Worm (Caenorhabditis elegans): ENCODE data around the gene T20B12.3.

T20B12.3 gene

ce11 chrIII:7358627-7359026 is 23.3 kb upstream of the T20B12.3 start:
- TF ChIP-seq pha-4 (tag; optimal IDR thresholded peaks at IDR 0.05): peak; percentile 82
- no peak for TF ChIP-seq nhr-25 (tag; optimal IDR thresholded peaks at IDR 0.05)
- peak; percentile 8 for TF ChIP-seq nfya-1 (tag; optimal IDR thresholded peaks at IDR 0.05; ENCODE audit: insufficient read depth)

ce11 chrIII:7359037-7359548 is 22.8 kb upstream of the T20B12.3 start, which contains the start of the genes eco-1 and hmgr-1:
Gene eco-1 (minus strand): TSS chrIII:7359095.
Gene hmgr-1 (plus strand): TSS chrIII:7359498.
- TF ChIP-seq eor-1 (tag; optimal IDR thresholded peaks at IDR 0.05) (no peak), elt-1 (tag; optimal IDR thresholded peaks at IDR 0.05) (no peak), egl-27 (tag; optimal IDR thresholded peaks at IDR 0.05) (no peak), elt-2 (tag; optimal IDR thresholded peaks at IDR 0.05) (no peak), ztf-4 (tag; optimal IDR thresholded peaks at IDR 0.05) (no peak), hmg-11 (tag; optimal IDR thresholded peaks at IDR 0.05) (peak; percentile 52), snpc-4 (tag; optimal IDR thresholded peaks at IDR 0.05) (peak; percentile 4), mdl-1 (tag; optimal IDR thresholded peaks at IDR 0.05) (no peak), R02D3.7 (tag; optimal IDR thresholded peaks at IDR 0.05) (no peak), nhr-11 (tag; optimal IDR thresholded peaks at IDR 0.05) (no peak), sea-2 (GFP tag; optimal IDR thresholded peaks at IDR 0.05) (no peak), nhr-23 (tag; optimal IDR thresholded peaks at IDR 0.05) (peak; percentile 13), nhr-76 (tag; optimal IDR thresholded peaks at IDR 0.05) (no peak), ceh-16 (tag; optimal IDR thresholded peaks at IDR 0.05) (no peak), skn-1 (tag; optimal IDR thresholded peaks at IDR 0.05) (no peak), nfya-1 (tag; optimal IDR thresholded peaks at IDR 0.05; ENCODE audit: insufficient read depth) (peak; percentile 55), elt-3 (tag; optimal IDR thresholded peaks at IDR 0.05) (no peak), jun-1 (tag; optimal IDR thresholded peaks at IDR 0.05) (no peak), ceh-82 (tag; optimal IDR thresholded peaks at IDR 0.05) (no peak), nhr-77 (tag; optimal IDR thresholded peaks at IDR 0.05) (no peak), nhr-237 (tag; optimal IDR thresholded peaks at IDR 0.05) (no peak), lin-39 (tag; optimal IDR thresholded peaks at IDR 0.05) (peak; percentile 41), pha-4 (tag; optimal IDR thresholded peaks at IDR 0.05) (no peak), lin-15B (tag; optimal IDR thresholded peaks at IDR 0.05) (peak; percentile 35), daf-12 (tag; optimal IDR thresholded peaks at IDR 0.05) (no peak), ceh-28 (tag; optimal IDR thresholded peaks at IDR 0.05) (no peak), nhr-43 (tag; optimal IDR thresholded peaks at IDR 0.05; ENCODE audit: poor library complexity, severe bottlenecking) (peak; percentile 26), ZK546.5 (tag; optimal IDR thresholded peaks at IDR 0.05) (no peak), unc-62 (GFP tag; optimal IDR thresholded peaks at IDR 0.05) (no peak), fkh-2 (tag; optimal IDR thresholded peaks at IDR 0.05) (no peak), tbx-2 (tag; optimal IDR thresholded peaks at IDR 0.05) (no peak), nhr-67 (tag; optimal IDR thresholded peaks at IDR 0.05) (no peak), zag-1 (tag; optimal IDR thresholded peaks at IDR 0.05) (no peak), ama-1 (optimal IDR thresholded peaks at IDR 0.05) (no peak), ceh-9 (tag; optimal IDR thresholded peaks at IDR 0.05) (no peak), unc-39 (tag; optimal IDR thresholded peaks at IDR 0.05) (no peak)

ce11 chrIII:7365602-7366001 is 16.3 kb upstream of the T20B12.3 start, which contains the start of gene F08F8.11:
Gene F08F8.11 (plus strand): TSS chrIII:7365902.
- no peak for TF ChIP-seq egl-5 (tag; optimal IDR thresholded peaks at IDR 0.05)
- TF ChIP-seq daf-12 (tag; optimal IDR thresholded peaks at IDR 0.05): no peak
- TF ChIP-seq nhr-77 (tag; optimal IDR thresholded peaks at IDR 0.05): no peak
- TF ChIP-seq ama-1 (optimal IDR thresholded peaks at IDR 0.05): no peak
- no peak for TF ChIP-seq lsy-12 (tag; optimal IDR thresholded peaks at IDR 0.05)
- TF ChIP-seq fkh-10 (GFP tag; optimal IDR thresholded peaks at IDR 0.05): no peak
- TF ChIP-seq unc-62 (GFP tag; optimal IDR thresholded peaks at IDR 0.05): no peak
- no peak for TF ChIP-seq R02D3.7 (tag; optimal IDR thresholded peaks at IDR 0.05)
- TF ChIP-seq lin-15B (tag; optimal IDR thresholded peaks at IDR 0.05): no peak
- no peak for TF ChIP-seq egl-27 (tag; optimal IDR thresholded peaks at IDR 0.05)
- TF ChIP-seq fos-1 (tag; optimal IDR thresholded peaks at IDR 0.05): no peak
- no peak for TF ChIP-seq unc-39 (tag; optimal IDR thresholded peaks at IDR 0.05)
- TF ChIP-seq hmg-11 (tag; optimal IDR thresholded peaks at IDR 0.05): no peak
- TF ChIP-seq nhr-237 (tag; optimal IDR thresholded peaks at IDR 0.05): no peak
- no peak for TF ChIP-seq ceh-16 (tag; optimal IDR thresholded peaks at IDR 0.05)
- no peak for TF ChIP-seq pha-4 (tag; optimal IDR thresholded peaks at IDR 0.05)
- TF ChIP-seq nhr-11 (tag; optimal IDR thresholded peaks at IDR 0.05): no peak
- no peak for TF ChIP-seq pqm-1 (tag; optimal IDR thresholded peaks at IDR 0.05)
- no peak for TF ChIP-seq nhr-28 (tag; optimal IDR thresholded peaks at IDR 0.05)
- no peak for TF ChIP-seq tbx-2 (tag; optimal IDR thresholded peaks at IDR 0.05)
